Worm (Caenorhabditis elegans): Measurements from ENCODE around the gene flh-2.

DNA sequence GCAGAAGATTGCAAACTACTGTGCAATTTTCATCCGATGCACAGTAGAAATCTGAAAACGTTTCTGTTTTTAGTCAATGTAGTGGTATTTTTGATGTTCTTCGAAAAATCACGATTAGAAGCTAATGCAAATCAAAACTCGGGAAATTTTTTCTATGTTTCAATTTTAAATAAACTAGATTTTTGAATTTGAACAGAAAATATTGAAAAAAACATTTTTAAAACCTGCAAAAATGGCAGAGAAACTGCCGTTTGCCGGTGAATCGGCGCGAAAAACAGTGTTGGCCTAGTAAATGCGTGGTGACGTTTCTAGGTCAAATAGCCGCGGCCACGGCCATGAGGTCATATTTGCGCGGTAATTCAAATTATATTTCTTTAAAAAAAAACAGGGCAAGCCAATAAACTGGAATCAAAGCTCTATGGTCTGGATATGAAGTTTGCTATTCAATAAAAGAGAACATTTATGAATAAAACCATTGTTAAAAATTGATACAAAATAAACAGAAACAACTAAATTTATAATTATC lies 21.7 kb upstream of the flh-2 start, which contains the start of gene set-2:
- no peak for TF ChIP-seq dao-5 (tag; optimal IDR thresholded peaks at IDR 0.05)
- peak; percentile 79 for TF ChIP-seq W03F9.2 (tag; optimal IDR thresholded peaks at IDR 0.05)
- no peak for TF ChIP-seq him-1 (tag; optimal IDR thresholded peaks at IDR 0.05)

Data from whole organism, L4/young adult.